Comparison of ENCODE assay signal across 3 worm cellular contexts in genomic region chrV:16355941-16356340, ce11.
TF ChIP-seq lines count a peak whose summit lies in the region.

No protein-coding gene starts in this region.

TF ChIP-seq in whole organism, L1 larva, 84 proteins besides CTCF, POLR2A, EP300 and RAD21 (continued from another document and continues in another):
- TF ChIP-seq zip-4 (GFP tag; optimal IDR thresholded peaks at IDR 0.05; lab: Kevin White, UChicago) = peak; percentile 50
- TF ChIP-seq fkh-4 (tag; optimal IDR thresholded peaks at IDR 0.05; lab: Kevin White, UChicago; ENCODE audit: borderline replicate concordance) = no peak
- TF ChIP-seq unc-86 (tag; optimal IDR thresholded peaks at IDR 0.05; lab: Kevin White, UChicago) = peak; percentile 89
- TF ChIP-seq ceh-88 (GFP tag; IDR thresholded peaks at IDR 0.05; lab: Robert Waterston, UW) = peak; percentile 68
- no peak for TF ChIP-seq ceh-90 (tag; optimal IDR thresholded peaks at IDR 0.05; lab: Kevin White, UChicago)
- TF ChIP-seq snu-23 (GFP tag; optimal IDR thresholded peaks at IDR 0.05; lab: Kevin White, UChicago) = peak; percentile 96
- TF ChIP-seq pag-3 (tag; optimal IDR thresholded peaks at IDR 0.05; lab: Kevin White, UChicago; ENCODE audit: borderline replicate concordance, insufficient read depth) = no peak
- no peak for TF ChIP-seq efl-3 (GFP tag; optimal IDR thresholded peaks at IDR 0.05; lab: Kevin White, UChicago)
- TF ChIP-seq ztf-4 (tag; optimal IDR thresholded peaks at IDR 0.05; lab: Kevin White, UChicago) = peak; percentile 67
- peak; percentile 83 for TF ChIP-seq jun-1 (tag; optimal IDR thresholded peaks at IDR 0.05; lab: Kevin White, UChicago)
- TF ChIP-seq egl-13 (tag; optimal IDR thresholded peaks at IDR 0.05; lab: Kevin White, UChicago) = peak; percentile 79
- TF ChIP-seq unc-98 (GFP tag; IDR thresholded peaks at IDR 0.05; lab: Robert Waterston, UW) = no peak
- peak; percentile 83 for TF ChIP-seq xbp-1 (tag; optimal IDR thresholded peaks at IDR 0.05; lab: Kevin White, UChicago)
- TF ChIP-seq elt-3 (tag; optimal IDR thresholded peaks at IDR 0.05; lab: Kevin White, UChicago) = peak in 3 of 6 experiments; percentile 75 to 83 (median 81)
- peak; percentile 98 for TF ChIP-seq lin-14 (GFP tag; optimal IDR thresholded peaks at IDR 0.05; lab: Kevin White, UChicago)
- TF ChIP-seq nhr-12 (tag; optimal IDR thresholded peaks at IDR 0.05; lab: Kevin White, UChicago) = no peak
- peak; percentile 60 for TF ChIP-seq nhr-237 (tag; optimal IDR thresholded peaks at IDR 0.05; lab: Kevin White, UChicago)
- no peak for TF ChIP-seq unc-30 (tag; optimal IDR thresholded peaks at IDR 0.05; lab: Kevin White, UChicago)
- peak; percentile 47 for TF ChIP-seq sox-4 (tag; optimal IDR thresholded peaks at IDR 0.05; lab: Kevin White, UChicago)
- TF ChIP-seq nhr-20 (tag; optimal IDR thresholded peaks at IDR 0.05; lab: Kevin White, UChicago) = peak; percentile 95
- TF ChIP-seq lin-35 (GFP tag; optimal IDR thresholded peaks at IDR 0.05; lab: Kevin White, UChicago) = peak; percentile 72 to 85
- TF ChIP-seq zag-1 (tag; optimal IDR thresholded peaks at IDR 0.05; lab: Kevin White, UChicago) = no peak
- TF ChIP-seq lin-15B (tag; optimal IDR thresholded peaks at IDR 0.05; lab: Kevin White, UChicago) = peak; percentile 12
- TF ChIP-seq nhr-11 (tag; optimal IDR thresholded peaks at IDR 0.05; lab: Kevin White, UChicago) = peak; percentile 5
- no peak for TF ChIP-seq lin-39 (tag; optimal IDR thresholded peaks at IDR 0.05; lab: Kevin White, UChicago)
- peak; percentile 60 for TF ChIP-seq ceh-8 (GFP tag; optimal IDR thresholded peaks at IDR 0.05; lab: Kevin White, UChicago)
- TF ChIP-seq unc-62 (GFP tag; optimal IDR thresholded peaks at IDR 0.05; lab: Kevin White, UChicago) = no peak
- no peak for TF ChIP-seq hpl-2 (GFP tag; optimal IDR thresholded peaks at IDR 0.05; lab: Kevin White, UChicago)
- TF ChIP-seq egl-27 (tag; optimal IDR thresholded peaks at IDR 0.05; lab: Kevin White, UChicago) = peak; percentile 42 to 83
- TF ChIP-seq irx-1 (tag; optimal IDR thresholded peaks at IDR 0.05; lab: Kevin White, UChicago) = peak; percentile 81
- peak; percentile 95 for TF ChIP-seq nhr-85 (tag; lab: Kevin White, UChicago)
- no peak for TF ChIP-seq Y116A8C.19 (tag; optimal IDR thresholded peaks at IDR 0.05; lab: Kevin White, UChicago; ENCODE audit: borderline replicate concordance)
- no peak for TF ChIP-seq nhr-76 (tag; optimal IDR thresholded peaks at IDR 0.05; lab: Kevin White, UChicago)
- TF ChIP-seq nhr-71 (tag; optimal IDR thresholded peaks at IDR 0.05; lab: Kevin White, UChicago) = peak; percentile 97
- TF ChIP-seq fkh-10 (GFP tag; optimal IDR thresholded peaks at IDR 0.05; lab: Kevin White, UChicago) = peak; percentile 79
- no peak for TF ChIP-seq ets-5 (GFP tag; IDR thresholded peaks at IDR 0.05; lab: Robert Waterston, UW)
- peak; percentile 67 to 92 for TF ChIP-seq mdl-1 (tag; optimal IDR thresholded peaks at IDR 0.05; lab: Kevin White, UChicago)
- peak; percentile 86 for TF ChIP-seq snpc-4 (tag; optimal IDR thresholded peaks at IDR 0.05; lab: Kevin White, UChicago)
- TF ChIP-seq fkh-8 (tag; optimal IDR thresholded peaks at IDR 0.05; lab: Kevin White, UChicago) = peak; percentile 94
- TF ChIP-seq aha-1 (tag; optimal IDR thresholded peaks at IDR 0.05; lab: Kevin White, UChicago) = no peak
- no peak for TF ChIP-seq C04F5.9 (tag; optimal IDR thresholded peaks at IDR 0.05; lab: Kevin White, UChicago)
- peak; percentile 33 for TF ChIP-seq F16B12.6 (tag; optimal IDR thresholded peaks at IDR 0.05; lab: Kevin White, UChicago)
- peak; percentile 73 for TF ChIP-seq C16A3.4 (tag; optimal IDR thresholded peaks at IDR 0.05; lab: Kevin White, UChicago)
- no peak for TF ChIP-seq tlp-1 (tag; optimal IDR thresholded peaks at IDR 0.05; lab: Kevin White, UChicago)

TF ChIP-seq in whole organism, L3 larva, 47 proteins besides CTCF, POLR2A, EP300 and RAD21 (continued from another document):
- TF ChIP-seq egl-5 (tag; optimal IDR thresholded peaks at IDR 0.05; lab: Kevin White, UChicago) = peak; percentile 70
- TF ChIP-seq tbx-2 (tag; optimal IDR thresholded peaks at IDR 0.05; lab: Kevin White, UChicago) = peak; percentile 56
- TF ChIP-seq pqm-1 (tag; optimal IDR thresholded peaks at IDR 0.05; lab: Kevin White, UChicago) = peak; percentile 91
- no peak for TF ChIP-seq nhr-12 (tag; optimal IDR thresholded peaks at IDR 0.05; lab: Kevin White, UChicago)
- TF ChIP-seq R02D3.7 (tag; optimal IDR thresholded peaks at IDR 0.05; lab: Kevin White, UChicago) = peak; percentile 72
- no peak for TF ChIP-seq ztf-4 (tag; optimal IDR thresholded peaks at IDR 0.05; lab: Kevin White, UChicago)
- no peak for TF ChIP-seq nhr-11 (tag; optimal IDR thresholded peaks at IDR 0.05; lab: Kevin White, UChicago)
- TF ChIP-seq nhr-67 (tag; optimal IDR thresholded peaks at IDR 0.05; lab: Kevin White, UChicago) = no peak
- TF ChIP-seq ZK546.5 (tag; optimal IDR thresholded peaks at IDR 0.05; lab: Kevin White, UChicago) = no peak
- TF ChIP-seq egl-27 (tag; optimal IDR thresholded peaks at IDR 0.05; lab: Kevin White, UChicago) = peak; percentile 71
- TF ChIP-seq aly-2 (tag; optimal IDR thresholded peaks at IDR 0.05; lab: Kevin White, UChicago) = no peak
- TF ChIP-seq ceh-28 (tag; optimal IDR thresholded peaks at IDR 0.05; lab: Kevin White, UChicago) = peak; percentile 84
- peak; percentile 13 for TF ChIP-seq unc-62 (GFP tag; optimal IDR thresholded peaks at IDR 0.05; lab: Kevin White, UChicago)
- TF ChIP-seq lsy-12 (tag; optimal IDR thresholded peaks at IDR 0.05; lab: Kevin White, UChicago) = peak; percentile 84
- no peak for TF ChIP-seq nhr-76 (tag; optimal IDR thresholded peaks at IDR 0.05; lab: Kevin White, UChicago)
- TF ChIP-seq ceh-82 (tag; optimal IDR thresholded peaks at IDR 0.05; lab: Kevin White, UChicago) = peak; percentile 23
- TF ChIP-seq lin-39 (tag; optimal IDR thresholded peaks at IDR 0.05; lab: Kevin White, UChicago) = peak; percentile 92
- peak; percentile 60 for TF ChIP-seq nhr-43 (tag; optimal IDR thresholded peaks at IDR 0.05; lab: Kevin White, UChicago; ENCODE audit: poor library complexity, severe bottlenecking)
- no peak for TF ChIP-seq sea-2 (GFP tag; optimal IDR thresholded peaks at IDR 0.05; lab: Kevin White, UChicago)
- no peak for TF ChIP-seq ceh-9 (tag; optimal IDR thresholded peaks at IDR 0.05; lab: Kevin White, UChicago)
- TF ChIP-seq snpc-4 (tag; optimal IDR thresholded peaks at IDR 0.05; lab: Kevin White, UChicago) = peak; percentile 52
- TF ChIP-seq ztf-11 (tag; optimal IDR thresholded peaks at IDR 0.05; lab: Kevin White, UChicago) = no peak
- TF ChIP-seq fkh-2 (tag; optimal IDR thresholded peaks at IDR 0.05; lab: Kevin White, UChicago) = no peak
- TF ChIP-seq hmg-11 (tag; optimal IDR thresholded peaks at IDR 0.05; lab: Kevin White, UChicago) = peak; percentile 99
- TF ChIP-seq nhr-237 (tag; optimal IDR thresholded peaks at IDR 0.05; lab: Kevin White, UChicago) = no peak
- TF ChIP-seq mdl-1 (tag; optimal IDR thresholded peaks at IDR 0.05; lab: Kevin White, UChicago) = peak; percentile 58
- no peak for TF ChIP-seq mml-1 (tag; optimal IDR thresholded peaks at IDR 0.05; lab: Kevin White, UChicago)
- peak; percentile 81 for TF ChIP-seq pha-4 (tag; optimal IDR thresholded peaks at IDR 0.05; lab: Kevin White, UChicago)

TF ChIP-seq in whole organism, young adult, 124 proteins besides CTCF, POLR2A, EP300 and RAD21 (continued from another document and continues in another):
- TF ChIP-seq attf-5 (GFP tag; optimal IDR thresholded peaks at IDR 0.05; lab: Kevin White, UChicago) (peak; percentile 97), chd-7 (tag; optimal IDR thresholded peaks at IDR 0.05; lab: Kevin White, UChicago) (peak; percentile 91), snpc-4 (GFP tag; optimal IDR thresholded peaks at IDR 0.05; lab: Kevin White, UChicago) (no peak), snpc-4 (tag; optimal IDR thresholded peaks at IDR 0.05; lab: Kevin White, UChicago) (peak; percentile 42 to 82 (median 68)), F49E8.2 (tag; optimal IDR thresholded peaks at IDR 0.05; lab: Kevin White, UChicago; ENCODE audit: insufficient read depth) (no peak), snpc-1.3 (tag; optimal IDR thresholded peaks at IDR 0.05; lab: Kevin White, UChicago; ENCODE audit: insufficient read depth) (no peak), gei-17 (GFP tag; optimal IDR thresholded peaks at IDR 0.05; lab: Kevin White, UChicago) (peak; percentile 77), nfya-2 (GFP tag; IDR thresholded peaks at IDR 0.05; lab: Robert Waterston, UW) (no peak), C06A6.2 (GFP tag; conservative IDR thresholded peaks at IDR 0.05; lab: Robert Waterston, UW) (peak; percentile 81), cebp-1 (GFP tag; IDR thresholded peaks at IDR 0.05; lab: Robert Waterston, UW) (no peak), cebp-1 (tag; optimal IDR thresholded peaks at IDR 0.05; lab: Kevin White, UChicago) (peak; percentile 89), atf-7 (tag; optimal IDR thresholded peaks at IDR 0.05; lab: Kevin White, UChicago) (peak; percentile 75), akir-1 (GFP tag; optimal IDR thresholded peaks at IDR 0.05; lab: Kevin White, UChicago) (no peak), aptf-2 (GFP tag; conservative IDR thresholded peaks at IDR 0.05; lab: Robert Waterston, UW) (no peak), T26A5.8 (tag; optimal IDR thresholded peaks at IDR 0.05; lab: Kevin White, UChicago) (no peak), pha-4 (tag; optimal IDR thresholded peaks at IDR 0.05; lab: Kevin White, UChicago) (no peak), lin-54 (GFP tag; optimal IDR thresholded peaks at IDR 0.05; lab: Kevin White, UChicago) (peak; percentile 72), nhr-90 (tag; optimal IDR thresholded peaks at IDR 0.05; lab: Kevin White, UChicago) (peak; percentile 63), ccch-3 (GFP tag; optimal IDR thresholded peaks at IDR 0.05; lab: Kevin White, UChicago) (no peak), lsy-27 (tag; optimal IDR thresholded peaks at IDR 0.05; lab: Kevin White, UChicago; ENCODE audit: borderline replicate concordance, insufficient read depth) (no peak), F55B11.4 (tag; optimal IDR thresholded peaks at IDR 0.05; lab: Kevin White, UChicago; ENCODE audit: borderline replicate concordance, insufficient read depth) (no peak), ets-4 (GFP tag; optimal IDR thresholded peaks at IDR 0.05; lab: Kevin White, UChicago) (peak; percentile 72), bed-1 (GFP tag; IDR thresholded peaks at IDR 0.05; lab: Robert Waterston, UW) (no peak), tbp1 (GFP tag; optimal IDR thresholded peaks at IDR 0.05; lab: Kevin White, UChicago) (peak; percentile 66), Y67H2A.10 (GFP tag; conservative IDR thresholded peaks at IDR 0.05; lab: Robert Waterston, UW) (no peak), ztf-6 (GFP tag; IDR thresholded peaks at IDR 0.05; lab: Robert Waterston, UW) (0 out of 2 replicates have a peak, but pooled peaks have one; percentile 12), ztf-18 (tag; optimal IDR thresholded peaks at IDR 0.05; lab: Kevin White, UChicago) (peak; percentile 47), him-1 (tag; optimal IDR thresholded peaks at IDR 0.05; lab: Kevin White, UChicago) (no peak), madf-10 (tag; optimal IDR thresholded peaks at IDR 0.05; lab: Kevin White, UChicago) (peak; percentile 81), zim-3 (tag; optimal IDR thresholded peaks at IDR 0.05; lab: Kevin White, UChicago) (peak; percentile 58), xnd-1 (tag; optimal IDR thresholded peaks at IDR 0.05; lab: Kevin White, UChicago) (no peak), C17E4.6 (GFP tag; IDR thresholded peaks at IDR 0.05; lab: Robert Waterston, UW) (peak; percentile 61; the same call in 1 of the 2 replicates), madf-6 (GFP tag; IDR thresholded peaks at IDR 0.05; lab: Robert Waterston, UW) (no peak; the same call in 1 of the 2 replicates), lsl-1 (GFP tag; optimal IDR thresholded peaks at IDR 0.05; lab: Kevin White, UChicago) (no peak), rpc-1 (optimal IDR thresholded peaks at IDR 0.05; lab: Kevin White, UChicago) (no peak), rpc-1 (tag; optimal IDR thresholded peaks at IDR 0.05; lab: Kevin White, UChicago) (no peak), ZK185.1 (tag; optimal IDR thresholded peaks at IDR 0.05; lab: Kevin White, UChicago; ENCODE audit: poor library complexity, severe bottlenecking) (peak; percentile 60), rec-8 (tag; optimal IDR thresholded peaks at IDR 0.05; lab: Kevin White, UChicago) (no peak), T07F8.4 (tag; optimal IDR thresholded peaks at IDR 0.05; lab: Kevin White, UChicago) (no peak), lin-40 (tag; optimal IDR thresholded peaks at IDR 0.05; lab: Kevin White, UChicago) (peak; percentile 90), nfyb-1 (GFP tag; IDR thresholded peaks at IDR 0.05; lab: Robert Waterston, UW) (peak; percentile 92), Y95B8A.8 (GFP tag; IDR thresholded peaks at IDR 0.05; lab: Robert Waterston, UW) (peak; percentile 78; the same call in 1 of the 2 replicates), aptf-3 (GFP tag; IDR thresholded peaks at IDR 0.05; lab: Robert Waterston, UW) (no peak), ama-1 (optimal IDR thresholded peaks at IDR 0.05; lab: Kevin White, UChicago) (no peak), ama-1 (GFP tag; optimal IDR thresholded peaks at IDR 0.05; lab: Kevin White, UChicago) (no peak), athp-1 (tag; optimal IDR thresholded peaks at IDR 0.05; lab: Kevin White, UChicago) (peak; percentile 83), sptf-2 (GFP tag; optimal IDR thresholded peaks at IDR 0.05; lab: Kevin White, UChicago) (peak; percentile 41), egrh-3 (GFP tag; IDR thresholded peaks at IDR 0.05; lab: Robert Waterston, UW) (peak; percentile 75), egl-44 (GFP tag; IDR thresholded peaks at IDR 0.05; lab: Robert Waterston, UW) (peak; percentile 87; the same call in 1 of the 2 replicates), let-607 (tag; optimal IDR thresholded peaks at IDR 0.05; lab: Kevin White, UChicago) (peak in 1 of 2 experiments; percentile 39), ekl-4 (GFP tag; IDR thresholded peaks at IDR 0.05; lab: Robert Waterston, UW) (peak; percentile 79; the same call in 1 of the 2 replicates), madf-8 (GFP tag; conservative IDR thresholded peaks at IDR 0.05; lab: Robert Waterston, UW) (no peak), Y79H2A.3 (GFP tag; conservative IDR thresholded peaks at IDR 0.05; lab: Robert Waterston, UW) (no peak), F37B4.10 (GFP tag; IDR thresholded peaks at IDR 0.05; lab: Robert Waterston, UW) (no peak), dpff-1 (tag; optimal IDR thresholded peaks at IDR 0.05; lab: Kevin White, UChicago) (no peak), B0035.1 (tag; optimal IDR thresholded peaks at IDR 0.05; lab: Kevin White, UChicago) (peak; percentile 28), mes-4 (tag; optimal IDR thresholded peaks at IDR 0.05; lab: Kevin White, UChicago) (no peak), ztf-28 (GFP tag; IDR thresholded peaks at IDR 0.05; lab: Robert Waterston, UW) (no peak), snpc-3.4 (tag; optimal IDR thresholded peaks at IDR 0.05; lab: Kevin White, UChicago) (no peak), ceh-79 (tag; optimal IDR thresholded peaks at IDR 0.05; lab: Kevin White, UChicago) (no peak), ztf-26 (tag; optimal IDR thresholded peaks at IDR 0.05; lab: Kevin White, UChicago) (peak; percentile 81), hmg-1.2 (GFP tag; IDR thresholded peaks at IDR 0.05; lab: Robert Waterston, UW) (peak; percentile 95), F57A8.1 (GFP tag; optimal IDR thresholded peaks at IDR 0.05; lab: Kevin White, UChicago) (no peak), lin-26 (GFP tag; IDR thresholded peaks at IDR 0.05; lab: Robert Waterston, UW) (peak; percentile 88), ceh-100 (GFP tag; IDR thresholded peaks at IDR 0.05; lab: Robert Waterston, UW) (0 out of 2 replicates have a peak, but pooled peaks have one; percentile 9), F52B5.7 (tag; optimal IDR thresholded peaks at IDR 0.05; lab: Kevin White, UChicago) (peak; percentile 80), bed-2 (GFP tag; IDR thresholded peaks at IDR 0.05; lab: Robert Waterston, UW) (0 out of 2 replicates have a peak, but pooled peaks have one; percentile 36), B0336.3 (GFP tag; IDR thresholded peaks at IDR 0.05; lab: Robert Waterston, UW) (peak; percentile 95), ceh-40 (GFP tag; IDR thresholded peaks at IDR 0.05; lab: Robert Waterston, UW) (no peak), F23B12.7 (tag; optimal IDR thresholded peaks at IDR 0.05; lab: Kevin White, UChicago; ENCODE audit: insufficient read depth) (no peak)
